Worm (Caenorhabditis elegans) whole organism, L1 larva: ENCODE results near the gene trm-1.

Experiments used
- C04F5.9 ChIP-seq: sonication (generic microtip); optimal IDR thresholded peaks from 2 replicates; lab custom pipeline; 2016; ENCODE audit warnings: missing genetic modification characterization, missing compliant biosample characterization
- C16A3.4 ChIP-seq: fragments of 150-350 bp; optimal IDR thresholded peaks from 2 replicates; lab custom pipeline; 2014; ENCODE audit warnings: missing biosample characterization, missing genetic modification characterization
- ceh-8 ChIP-seq: fragments of 200-800 bp; sonication (Bioruptor generic); optimal IDR thresholded peaks from 2 replicates; lab custom pipeline; 2018; ENCODE audit warnings: mild to moderate bottlenecking, missing genetic modification characterization, moderate library complexity, missing compliant biosample characterization
- dpl-1 ChIP-seq, 3 experiments: fragments of 150-350 bp in 2 of 3; sonication (generic microtip) in 1 of 3; optimal IDR thresholded peaks; 2 replicates each; lab custom pipeline; 2014 to 2017; ENCODE audit warnings: missing biosample characterization in 3 of 3, missing genetic modification characterization in 3 of 3, missing genetic modification reagents in 3 of 3
- dsc-1 ChIP-seq: sonication (generic microtip); optimal IDR thresholded peaks from 2 replicates; lab custom pipeline; 2016; ENCODE audit warnings: mild to moderate bottlenecking, missing genetic modification characterization, missing compliant biosample characterization
- efl-3 ChIP-seq: fragments of 200-800 bp; sonication (Bioruptor generic); optimal IDR thresholded peaks from 2 replicates; lab custom pipeline; 2018; ENCODE audit warnings: mild to moderate bottlenecking, missing genetic modification characterization, missing compliant biosample characterization
- egl-13 ChIP-seq: sonication (generic microtip); optimal IDR thresholded peaks from 2 replicates; lab custom pipeline; 2016; ENCODE audit warnings: missing genotype, missing genetic modification reagents, missing genetic modification characterization, missing compliant biosample characterization
- egl-27 ChIP-seq, 2 experiments: fragments of 150-350 bp in 1 of 2; sonication (generic microtip); optimal IDR thresholded peaks; 3 replicates each; lab custom pipeline; 2017 to 2018; ENCODE audit warnings: missing biosample characterization in 2 of 2, missing genetic modification characterization in 2 of 2, missing genetic modification reagents in 2 of 2
- elt-3 ChIP-seq, 6 experiments: fragments of 150-350 bp in 1 of 6; sonication (generic microtip); optimal IDR thresholded peaks; 2 replicates each; lab custom pipeline; 2017 to 2018; ENCODE audit warnings: missing biosample characterization in 6 of 6, missing genetic modification characterization in 6 of 6, inconsistent platforms in 1 of 6
- ets-5 ChIP-seq: fragments of 200-800 bp; sonication (Bioruptor generic); IDR thresholded peaks from 2 replicates; pipeline ENCODE4 v1.3.6; 2022; ENCODE audit warnings: missing genetic modification characterization, missing compliant biosample characterization
- fkh-10 ChIP-seq: sonication (generic microtip); optimal IDR thresholded peaks from 2 replicates; lab custom pipeline; 2017; ENCODE audit warnings: missing biosample characterization, missing genetic modification reagents, missing genetic modification characterization
- fkh-4 ChIP-seq: sonication (generic microtip); optimal IDR thresholded peaks from 2 replicates; lab custom pipeline; 2016; ENCODE audit warnings: missing compliant biosample characterization, missing genetic modification characterization, borderline replicate concordance
- grh-1 ChIP-seq: fragments of 200-800 bp; sonication (Bioruptor generic); IDR thresholded peaks from 2 replicates; pipeline ENCODE4 v1.3.6; 2022; ENCODE audit warnings: missing genetic modification reagents, missing genetic modification characterization, missing compliant biosample characterization
- hlh-17 ChIP-seq: fragments of 200-800 bp; sonication (Bioruptor generic); optimal IDR thresholded peaks from 2 replicates; lab custom pipeline; 2018; ENCODE audit warnings: missing genetic modification characterization, mild to moderate bottlenecking, missing compliant biosample characterization, moderate library complexity, borderline replicate concordance
- hlh-4 ChIP-seq: sonication (generic microtip); optimal IDR thresholded peaks from 2 replicates; lab custom pipeline; 2016; ENCODE audit warnings: mild to moderate bottlenecking, missing genetic modification characterization, missing compliant biosample characterization
- irx-1 ChIP-seq: sonication (generic microtip); optimal IDR thresholded peaks from 2 replicates; lab custom pipeline; 2016; ENCODE audit warnings: missing genetic modification characterization, missing compliant biosample characterization
- isw-1 ChIP-seq: fragments of 200-800 bp; sonication (Bioruptor generic); IDR thresholded peaks from 2 replicates; pipeline ENCODE4 v1.3.6; 2022; ENCODE audit warnings: missing genetic modification characterization, missing compliant biosample characterization
- lin-13 ChIP-seq: fragments of 150-350 bp; optimal IDR thresholded peaks from 2 replicates; lab custom pipeline; 2014; ENCODE audit warnings: missing biosample characterization, missing genetic modification reagents, missing genetic modification characterization
- lin-15B ChIP-seq: fragments of 150-350 bp; sonication (generic microtip); optimal IDR thresholded peaks from 3 replicates; lab custom pipeline; 2014; ENCODE audit warnings: missing biosample characterization, missing genetic modification characterization
- lin-39 ChIP-seq: fragments of 150-350 bp; optimal IDR thresholded peaks from 2 replicates; lab custom pipeline; 2014; ENCODE audit warnings: missing biosample characterization, missing genetic modification reagents, missing genetic modification characterization
- lsy-2 ChIP-seq, 2 experiments: fragments of 150-350 bp; optimal IDR thresholded peaks; 2 replicates each; lab custom pipeline; 2014; ENCODE audit warnings: missing biosample characterization in 2 of 2, missing genetic modification characterization in 2 of 2
- mef-2 ChIP-seq: fragments of 150-350 bp; optimal IDR thresholded peaks from 2 replicates; lab custom pipeline; 2014; ENCODE audit warnings: missing biosample characterization, missing genetic modification characterization
- nhr-11 ChIP-seq: fragments of 150-350 bp; optimal IDR thresholded peaks from 2 replicates; lab custom pipeline; 2014; ENCODE audit warnings: missing biosample characterization, missing genetic modification characterization
- nhr-19 ChIP-seq: fragments of 200-800 bp; sonication (Bioruptor generic); conservative IDR thresholded peaks from 2 replicates; pipeline ENCODE4 v1.3.6; 2022; ENCODE audit warnings: missing genetic modification characterization, missing compliant biosample characterization
- nhr-20 ChIP-seq: sonication (generic microtip); optimal IDR thresholded peaks from 2 replicates; lab custom pipeline; 2016; ENCODE audit warnings: mild to moderate bottlenecking, missing genetic modification characterization, missing compliant biosample characterization
- nhr-237 ChIP-seq: fragments of 150-350 bp; optimal IDR thresholded peaks from 2 replicates; lab custom pipeline; 2014; ENCODE audit warnings: missing biosample characterization, missing genetic modification characterization
- nhr-71 ChIP-seq: sonication (generic microtip); optimal IDR thresholded peaks from 2 replicates; lab custom pipeline; 2016; ENCODE audit warnings: mild to moderate bottlenecking, missing genetic modification characterization, moderate library complexity, missing compliant biosample characterization
- nhr-76 ChIP-seq: sonication (generic microtip); optimal IDR thresholded peaks from 2 replicates; lab custom pipeline; 2017; ENCODE audit warnings: missing biosample characterization, missing genetic modification characterization
- nhr-84 ChIP-seq: sonication (generic microtip); optimal IDR thresholded peaks from 2 replicates; lab custom pipeline; 2017; ENCODE audit warnings: missing biosample characterization, missing genetic modification characterization
- nhr-90 ChIP-seq: sonication (generic microtip); optimal IDR thresholded peaks from 2 replicates; lab custom pipeline; 2016; ENCODE audit warnings: mild to moderate bottlenecking, missing genetic modification characterization, missing compliant biosample characterization; ENCODE audit not compliant: poor library complexity
- pag-3 ChIP-seq: sonication (generic microtip); optimal IDR thresholded peaks from 2 replicates; lab custom pipeline; 2017; ENCODE audit warnings: missing genetic modification characterization, mild to moderate bottlenecking, missing compliant biosample characterization, antibody characterized with exemption, borderline replicate concordance; ENCODE audit not compliant: insufficient read depth
- pqm-1 ChIP-seq: sonication (generic microtip); optimal IDR thresholded peaks from 3 replicates; lab custom pipeline; 2017; ENCODE audit warnings: missing biosample characterization, missing genetic modification characterization
- snu-23 ChIP-seq: sonication (generic microtip); optimal IDR thresholded peaks from 2 replicates; lab custom pipeline; 2016; ENCODE audit warnings: missing genetic modification characterization, missing compliant biosample characterization
- sptf-1 ChIP-seq: fragments of 150-350 bp; optimal IDR thresholded peaks from 2 replicates; lab custom pipeline; 2014; ENCODE audit warnings: missing biosample characterization, missing genetic modification characterization
- swsn-7 ChIP-seq: sonication (generic microtip); optimal IDR thresholded peaks from 2 replicates; lab custom pipeline; 2016; ENCODE audit warnings: missing genetic modification characterization, missing compliant biosample characterization
- tlp-1 ChIP-seq: fragments of 150-350 bp; optimal IDR thresholded peaks from 2 replicates; lab custom pipeline; 2014; ENCODE audit warnings: missing biosample characterization, missing genetic modification characterization
- unc-130 ChIP-seq: fragments of 150-350 bp; optimal IDR thresholded peaks from 2 replicates; lab custom pipeline; 2017; ENCODE audit warnings: missing biosample characterization, missing genetic modification characterization, inconsistent platforms
- unc-30 ChIP-seq: sonication (generic microtip); optimal IDR thresholded peaks from 2 replicates; lab custom pipeline; 2017; ENCODE audit warnings: missing biosample characterization, missing genetic modification characterization
- unc-62 ChIP-seq: fragments of 150-350 bp; optimal IDR thresholded peaks from 2 replicates; lab custom pipeline; 2014; ENCODE audit warnings: missing biosample characterization, missing genetic modification reagents, missing genetic modification characterization
- unc-86 ChIP-seq: sonication (generic microtip); optimal IDR thresholded peaks from 2 replicates; lab custom pipeline; 2016; ENCODE audit warnings: missing genetic modification characterization, missing compliant biosample characterization
- vab-15 ChIP-seq: sonication (generic microtip); optimal IDR thresholded peaks from 2 replicates; lab custom pipeline; 2017; ENCODE audit warnings: missing genotype, mild to moderate bottlenecking, missing genetic modification characterization, missing compliant biosample characterization
- xbp-1 ChIP-seq: sonication (generic microtip); optimal IDR thresholded peaks from 2 replicates; lab custom pipeline; 2016; ENCODE audit warnings: missing genetic modification characterization, missing compliant biosample characterization

trm-1 gene

DNA sequence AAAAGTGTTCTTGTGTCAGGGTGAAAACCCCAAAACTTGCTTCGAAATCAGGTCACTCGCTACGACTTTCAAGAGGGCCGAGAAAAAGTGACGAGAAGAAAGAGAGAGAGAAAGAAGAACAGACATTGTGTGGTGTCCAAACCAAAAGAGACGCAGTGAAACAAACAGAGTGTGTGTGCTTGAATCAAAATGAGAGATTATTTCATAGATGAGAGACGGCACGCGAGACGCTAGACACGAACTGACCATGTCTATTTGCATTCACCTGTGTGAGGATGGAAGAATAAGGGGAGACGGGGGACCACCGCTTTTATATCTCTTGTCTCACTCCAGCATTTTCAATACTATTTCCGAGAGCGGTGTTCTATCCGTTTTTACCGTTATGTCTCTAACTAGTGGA lies 49.3 kb downstream of the trm-1 start (continued):
- TF ChIP-seq nhr-76 (tag; lab: Kevin White, UChicago) (no peak), unc-130 (no peak), nhr-11 (tag; lab: Kevin White, UChicago) (no peak), sptf-1 (tag; lab: Kevin White, UChicago) (no peak), nhr-90 (peak; percentile 49), C16A3.4 (tag; lab: Kevin White, UChicago) (peak; percentile 59), lin-15B (tag; lab: Kevin White, UChicago) (no peak), efl-3 (GFP tag; lab: Kevin White, UChicago) (no peak), unc-62 (no peak), ets-5 (GFP tag; lab: Robert Waterston, UW) (no peak), isw-1 (GFP tag; lab: Robert Waterston, UW) (no peak; the same call in 1 of the 2 replicates), unc-86 (tag; lab: Kevin White, UChicago) (no peak), nhr-237 (tag; lab: Kevin White, UChicago) (peak; percentile 15), lin-39 (tag; lab: Kevin White, UChicago) (no peak), tlp-1 (tag; lab: Kevin White, UChicago) (no peak), unc-30 (no peak), vab-15 (tag; lab: Kevin White, UChicago) (no peak), fkh-4 (tag; lab: Kevin White, UChicago) (no peak), egl-13 (no peak), egl-27 (tag; optimal IDR thresholded peaks at IDR 0.05; lab: Kevin White, UChicago) (peak in 1 of 2 experiments; percentile 73), swsn-7 (tag; lab: Kevin White, UChicago) (peak; percentile 62), fkh-10 (GFP tag; lab: Kevin White, UChicago) (no peak), pqm-1 (tag; lab: Kevin White, UChicago) (no peak), irx-1 (tag; lab: Kevin White, UChicago) (peak; percentile 45), nhr-19 (GFP tag; lab: Robert Waterston, UW) (peak; percentile 59), lin-13 (GFP tag; lab: Kevin White, UChicago) (peak; percentile 63), hlh-4 (no peak), mef-2 (tag; lab: Kevin White, UChicago) (peak; percentile 24), C04F5.9 (tag; lab: Kevin White, UChicago) (no peak), dpl-1 (GFP tag; optimal IDR thresholded peaks at IDR 0.05; lab: Kevin White, UChicago) (peak; percentile 4 to 52 (median 42)), nhr-71 (peak; percentile 79), snu-23 (GFP tag; lab: Kevin White, UChicago) (peak; percentile 82), elt-3 (tag; optimal IDR thresholded peaks at IDR 0.05; lab: Kevin White, UChicago) (peak in 2 of 6 experiments; percentile 72 to 83), grh-1 (GFP tag; lab: Robert Waterston, UW) (no peak), nhr-20 (tag; lab: Kevin White, UChicago) (peak; percentile 82), lsy-2 (tag; optimal IDR thresholded peaks at IDR 0.05; lab: Kevin White, UChicago) (peak; percentile 32 to 80), ceh-8 (GFP tag; lab: Kevin White, UChicago) (peak; percentile 65), hlh-17 (GFP tag; lab: Kevin White, UChicago) (no peak), xbp-1 (tag; lab: Kevin White, UChicago) (peak; percentile 46), dsc-1 (tag; lab: Kevin White, UChicago) (no peak), nhr-84 (tag; lab: Kevin White, UChicago) (no peak), pag-3 (tag; lab: Kevin White, UChicago) (no peak)
